Worm (Caenorhabditis elegans) whole organism, L4 larva: ENCODE data around the gene srv-6.

ENCODE experiments used
- F10B5.3 ChIP-seq: sonication (generic microtip); optimal IDR thresholded peaks from 2 replicates; lab custom pipeline; 2016; ENCODE audit warnings: mild to moderate bottlenecking, missing genetic modification characterization, missing compliant biosample characterization
- F37D6.2 ChIP-seq: sonication (generic microtip); optimal IDR thresholded peaks from 2 replicates; lab custom pipeline; 2016; ENCODE audit warnings: mild to moderate bottlenecking, missing genetic modification characterization, missing compliant biosample characterization
- F49E8.2 ChIP-seq: sonication (generic microtip); optimal IDR thresholded peaks from 2 replicates; lab custom pipeline; 2016; ENCODE audit warnings: missing compliant biosample characterization, mild to moderate bottlenecking, missing genetic modification characterization, borderline replicate concordance
- R02D3.7 ChIP-seq: fragments of 150-350 bp; sonication (generic microtip); optimal IDR thresholded peaks from 3 replicates; lab custom pipeline; 2014; ENCODE audit warnings: missing biosample characterization, missing genetic modification characterization
- Y48G9A.11 ChIP-seq: fragments of 200-800 bp; sonication (Bioruptor generic); IDR thresholded peaks from 2 replicates; pipeline ENCODE4 v1.3.6; 2022; ENCODE audit warnings: missing genetic modification reagents, missing genetic modification characterization, missing compliant biosample characterization
- Y5F2A.4 ChIP-seq: fragments of 200-800 bp; sonication (Bioruptor generic); optimal IDR thresholded peaks from 2 replicates; lab custom pipeline; 2018; ENCODE audit warnings: mild to moderate bottlenecking, missing genetic modification characterization, missing compliant biosample characterization
- ZK546.5 ChIP-seq, 2 experiments: sonication (generic microtip); optimal IDR thresholded peaks; 2 replicates each; lab custom pipeline; 2017; ENCODE audit warnings: missing biosample characterization in 2 of 2, missing genetic modification characterization in 2 of 2
- ceh-44 ChIP-seq: fragments of 200-800 bp; sonication (Bioruptor generic); IDR thresholded peaks from 2 replicates; pipeline ENCODE4 v1.3.6; 2022; ENCODE audit warnings: missing genetic modification reagents, missing genetic modification characterization, missing compliant biosample characterization
- ceh-82 ChIP-seq: sonication (generic microtip); optimal IDR thresholded peaks from 2 replicates; lab custom pipeline; 2017; ENCODE audit warnings: missing biosample characterization, missing genetic modification characterization
- ces-1 ChIP-seq: fragments of 150-350 bp; sonication (generic microtip); optimal IDR thresholded peaks from 4 replicates; lab custom pipeline; 2014; ENCODE audit warnings: missing biosample characterization, missing genetic modification reagents, missing genetic modification characterization
- daf-19 ChIP-seq: fragments of 200-800 bp; sonication (Bioruptor generic); conservative IDR thresholded peaks from 2 replicates; pipeline ENCODE4 v1.3.6; 2022; ENCODE audit warnings: missing genetic modification characterization, missing compliant biosample characterization
- dmd-9 ChIP-seq: fragments of 200-800 bp; sonication (Bioruptor generic); IDR thresholded peaks from 2 replicates; pipeline ENCODE4 v1.3.6; 2022; ENCODE audit warnings: missing genetic modification reagents, missing genetic modification characterization, missing compliant biosample characterization
- dve-1 ChIP-seq: sonication (generic microtip); optimal IDR thresholded peaks from 2 replicates; lab custom pipeline; 2017; ENCODE audit warnings: antibody characterized with exemption, mild to moderate bottlenecking, missing genetic modification characterization, missing compliant biosample characterization; ENCODE audit not compliant: insufficient read depth
- fkh-10 ChIP-seq: fragments of 150-350 bp; optimal IDR thresholded peaks from 2 replicates; lab custom pipeline; 2014; ENCODE audit warnings: missing biosample characterization, missing genetic modification reagents, missing genetic modification characterization
- fos-1 ChIP-seq: fragments of 150-350 bp; optimal IDR thresholded peaks from 2 replicates; lab custom pipeline; 2014; ENCODE audit warnings: missing biosample characterization, missing genetic modification characterization
- hif-1 ChIP-seq, 2 experiments: sonication (generic microtip); optimal IDR thresholded peaks; 2 replicates each; lab custom pipeline; 2016 to 2017; ENCODE audit warnings: missing compliant biosample characterization in 2 of 2, missing genetic modification characterization in 2 of 2, missing genetic modification reagents in 2 of 2, missing genotype in 2 of 2, mild to moderate bottlenecking in 1 of 2
- hlh-11 ChIP-seq: fragments of 200-800 bp; sonication (Bioruptor generic); optimal IDR thresholded peaks from 2 replicates; lab custom pipeline; 2018; ENCODE audit warnings: mild to moderate bottlenecking, missing genetic modification characterization, missing compliant biosample characterization
- hmg-1.1 ChIP-seq: fragments of 200-800 bp; sonication (Bioruptor generic); IDR thresholded peaks from 2 replicates; pipeline ENCODE4 v1.3.6; 2022; ENCODE audit warnings: missing genetic modification reagents, missing genetic modification characterization, missing compliant biosample characterization
- jun-1 ChIP-seq: fragments of 150-350 bp; optimal IDR thresholded peaks from 2 replicates; lab custom pipeline; 2014; ENCODE audit warnings: missing biosample characterization, missing genetic modification reagents, missing genetic modification characterization
- lin-15B ChIP-seq: fragments of 150-350 bp; sonication (generic microtip); optimal IDR thresholded peaks from 3 replicates; lab custom pipeline; 2014; ENCODE audit warnings: missing biosample characterization, missing genetic modification characterization
- lin-38 ChIP-seq: fragments of 200-800 bp; sonication (Bioruptor generic); IDR thresholded peaks from 2 replicates; pipeline ENCODE4 v1.3.6; 2022; ENCODE audit warnings: missing genetic modification reagents, missing genetic modification characterization, missing compliant biosample characterization
- lin-39 ChIP-seq: fragments of 150-350 bp; optimal IDR thresholded peaks from 2 replicates; lab custom pipeline; 2014; ENCODE audit warnings: missing biosample characterization, missing genetic modification reagents, missing genetic modification characterization
- lir-3 ChIP-seq: sonication (generic microtip); optimal IDR thresholded peaks from 2 replicates; lab custom pipeline; 2016; ENCODE audit warnings: mild to moderate bottlenecking, missing genetic modification characterization, missing compliant biosample characterization
- lsy-2 ChIP-seq, 2 experiments: fragments of 150-350 bp in 1 of 2; sonication (generic microtip) in 1 of 2; optimal IDR thresholded peaks; 2 replicates each; lab custom pipeline; 2014 to 2017; ENCODE audit warnings: missing biosample characterization in 2 of 2, missing genetic modification characterization in 2 of 2
- mdt-29 ChIP-seq: fragments of 200-800 bp; sonication (Bioruptor generic); IDR thresholded peaks from 2 replicates; pipeline ENCODE4 v1.3.6; 2022; ENCODE audit warnings: missing genetic modification reagents, missing genetic modification characterization, missing compliant biosample characterization
- mep-1 ChIP-seq: fragments of 150-350 bp; sonication (generic microtip); optimal IDR thresholded peaks from 3 replicates; lab custom pipeline; 2014; ENCODE audit warnings: missing biosample characterization, missing genetic modification characterization
- mxl-3 ChIP-seq: fragments of 200-800 bp; sonication (Bioruptor generic); optimal IDR thresholded peaks from 2 replicates; lab custom pipeline; 2018; ENCODE audit warnings: mild to moderate bottlenecking, missing genetic modification characterization, missing compliant biosample characterization
- nhr-10 ChIP-seq: fragments of 150-350 bp; optimal IDR thresholded peaks from 2 replicates; lab custom pipeline; 2014; ENCODE audit warnings: missing biosample characterization, missing genetic modification characterization
- nhr-102 ChIP-seq: sonication (generic microtip); optimal IDR thresholded peaks from 2 replicates; lab custom pipeline; 2016; ENCODE audit warnings: mild to moderate bottlenecking, missing genetic modification characterization, moderate library complexity, missing compliant biosample characterization
- nhr-11 ChIP-seq: fragments of 150-350 bp; optimal IDR thresholded peaks from 2 replicates; lab custom pipeline; 2014; ENCODE audit warnings: missing biosample characterization, missing genetic modification characterization
- nhr-41 ChIP-seq: fragments of 200-800 bp; sonication (Bioruptor generic); IDR thresholded peaks from 2 replicates; pipeline ENCODE4 v1.3.6; 2022; ENCODE audit warnings: missing genetic modification reagents, missing genetic modification characterization, missing compliant biosample characterization
- nhr-6 ChIP-seq: fragments of 150-350 bp; optimal IDR thresholded peaks from 2 replicates; lab custom pipeline; 2014; ENCODE audit warnings: missing biosample characterization, missing genetic modification characterization
- nhr-77 ChIP-seq: fragments of 150-350 bp; optimal IDR thresholded peaks from 2 replicates; lab custom pipeline; 2014; ENCODE audit warnings: missing biosample characterization, missing genetic modification characterization
- pha-4 ChIP-seq, 2 experiments: fragments of 150-350 bp in 1 of 2; fragments of 200-800 bp in 1 of 2; sonication (Bioruptor generic) in 1 of 2; IDR thresholded peaks in 1 of 2; optimal IDR thresholded peaks in 1 of 2; 2 replicates each; pipeline versions ENCODE4 v1.3.6 to Lab custom; 2014 to 2022; ENCODE audit warnings: missing genetic modification characterization in 2 of 2, missing genetic modification reagents in 2 of 2, missing biosample characterization in 1 of 2, missing compliant biosample characterization in 1 of 2
- php-3 ChIP-seq: fragments of 200-800 bp; sonication (Bioruptor generic); IDR thresholded peaks from 2 replicates; pipeline ENCODE4 v1.3.6; 2022; ENCODE audit warnings: missing genetic modification reagents, missing genetic modification characterization, missing compliant biosample characterization
- pqm-1 ChIP-seq: sonication (generic microtip); optimal IDR thresholded peaks from 2 replicates; lab custom pipeline; 2017; ENCODE audit warnings: missing biosample characterization, missing genetic modification characterization
- saeg-2 ChIP-seq: fragments of 200-800 bp; sonication (Bioruptor generic); IDR thresholded peaks from 2 replicates; pipeline ENCODE4 v1.3.6; 2022; ENCODE audit warnings: missing genetic modification reagents, missing genetic modification characterization, missing compliant biosample characterization
- set-16 ChIP-seq: fragments of 200-800 bp; sonication (Bioruptor generic); IDR thresholded peaks from 2 replicates; pipeline ENCODE4 v1.3.6; 2022; ENCODE audit warnings: missing genetic modification reagents, missing genetic modification characterization, missing compliant biosample characterization
- skn-1 ChIP-seq: fragments of 150-350 bp; optimal IDR thresholded peaks from 2 replicates; lab custom pipeline; 2014; ENCODE audit warnings: missing biosample characterization, missing genetic modification characterization
- snpc-1.2 ChIP-seq: fragments of 200-800 bp; sonication (Bioruptor generic); IDR thresholded peaks from 2 replicates; pipeline ENCODE4 v1.3.6; 2022; ENCODE audit warnings: missing genetic modification reagents, missing genetic modification characterization, missing compliant biosample characterization
- snpc-4 ChIP-seq: fragments of 150-350 bp; optimal IDR thresholded peaks from 2 replicates; lab custom pipeline; 2014; ENCODE audit warnings: missing biosample characterization, missing genetic modification characterization
- spr-3 ChIP-seq: fragments of 200-800 bp; sonication (Bioruptor generic); optimal IDR thresholded peaks from 2 replicates; lab custom pipeline; 2018; ENCODE audit warnings: mild to moderate bottlenecking, missing genetic modification characterization, missing compliant biosample characterization
- tag-97 ChIP-seq: fragments of 200-800 bp; sonication (Bioruptor generic); IDR thresholded peaks from 2 replicates; pipeline ENCODE4 v1.3.6; 2022; ENCODE audit warnings: missing genetic modification characterization, missing compliant biosample characterization
- tra-1 ChIP-seq: fragments of 200-800 bp; sonication (Bioruptor generic); IDR thresholded peaks from 2 replicates; pipeline ENCODE4 v1.3.6; 2022; ENCODE audit warnings: missing genetic modification reagents, missing genetic modification characterization, missing compliant biosample characterization
- unc-130 ChIP-seq: sonication (generic microtip); optimal IDR thresholded peaks from 2 replicates; lab custom pipeline; 2016; ENCODE audit warnings: missing genetic modification reagents, missing genetic modification characterization, missing compliant biosample characterization
- unc-62 ChIP-seq, 3 experiments: fragments of 150-350 bp in 1 of 3; sonication (generic microtip); optimal IDR thresholded peaks in 2 of 3; peaks in 1 of 3; 1 replicate in 1 of 3; 2 replicates in 2 of 3; lab custom pipeline; 2014 to 2017; ENCODE audit warnings: missing biosample characterization in 3 of 3, missing genetic modification characterization in 3 of 3, missing genetic modification reagents in 3 of 3, missing genotype in 1 of 3
- vab-7 ChIP-seq: fragments of 200-800 bp; sonication (Bioruptor generic); IDR thresholded peaks from 2 replicates; pipeline ENCODE4 v1.3.6; 2022; ENCODE audit warnings: missing genetic modification reagents, missing genetic modification characterization, missing compliant biosample characterization
- zfp-2 ChIP-seq: sonication (generic microtip); optimal IDR thresholded peaks from 2 replicates; lab custom pipeline; 2016; ENCODE audit warnings: mild to moderate bottlenecking, missing genetic modification characterization, missing compliant biosample characterization
- zip-11 ChIP-seq: fragments of 200-800 bp; sonication (Bioruptor generic); IDR thresholded peaks from 2 replicates; pipeline ENCODE4 v1.3.6; 2022; ENCODE audit warnings: missing genetic modification characterization, missing compliant biosample characterization
- ztf-11 ChIP-seq: fragments of 150-350 bp; optimal IDR thresholded peaks from 2 replicates; lab custom pipeline; 2014; ENCODE audit warnings: missing biosample characterization, missing genetic modification characterization
- ztf-7 ChIP-seq: fragments of 150-350 bp; optimal IDR thresholded peaks from 2 replicates; lab custom pipeline; 2014; ENCODE audit warnings: missing biosample characterization, missing genetic modification characterization

The srv-6 gene

DNA sequence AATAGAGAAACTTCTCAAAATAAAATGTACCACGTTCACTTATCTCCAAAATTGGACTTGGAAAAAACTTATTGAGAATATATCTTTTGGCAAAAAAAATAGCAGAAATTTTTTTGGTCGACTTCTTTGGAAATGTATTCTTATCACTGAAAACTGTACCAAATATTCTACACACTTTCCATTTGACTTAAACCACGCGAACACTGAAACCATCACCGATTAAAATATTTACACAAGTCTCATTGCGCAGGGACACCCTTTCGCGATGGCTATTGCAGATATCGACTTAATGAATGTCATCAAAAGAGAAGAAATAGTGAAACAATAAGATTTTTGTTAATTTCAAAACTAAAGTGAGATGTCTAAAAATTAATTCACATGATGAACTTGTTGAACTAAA lies 48.4 kb upstream of the srv-6 start (continued):
- TF ChIP-seq set-16 (GFP tag; lab: Robert Waterston, UW) (no peak), nhr-41 (GFP tag; lab: Robert Waterston, UW) (no peak), dve-1 (tag; lab: Kevin White, UChicago) (peak; percentile 85), tra-1 (GFP tag; lab: Robert Waterston, UW) (0 out of 2 replicates have a peak, but pooled peaks have one; percentile 18), lin-39 (tag; lab: Kevin White, UChicago) (no peak), skn-1 (no peak), Y48G9A.11 (GFP tag; lab: Robert Waterston, UW) (no peak), ZK546.5 (tag; optimal IDR thresholded peaks at IDR 0.05; lab: Kevin White, UChicago) (no peak), lsy-2 (tag; optimal IDR thresholded peaks at IDR 0.05; lab: Kevin White, UChicago) (peak in 1 of 2 experiments; percentile 68), vab-7 (GFP tag; lab: Robert Waterston, UW) (no peak; the same call in 1 of the 2 replicates), mdt-29 (no peak), F49E8.2 (no peak), dmd-9 (no peak), jun-1 (tag; lab: Kevin White, UChicago) (peak; percentile 54), nhr-77 (tag; lab: Kevin White, UChicago) (peak; percentile 98), mep-1 (no peak), nhr-11 (tag; lab: Kevin White, UChicago) (peak; percentile 77), unc-62 (GFP tag; optimal IDR thresholded peaks at IDR 0.05 in 1 of 2; lab: Kevin White, UChicago) (no peak), unc-62 (tag; optimal IDR thresholded peaks at IDR 0.05; lab: Kevin White, UChicago) (no peak), pqm-1 (tag; lab: Kevin White, UChicago) (peak; percentile 12), nhr-10 (tag; lab: Kevin White, UChicago) (no peak), fos-1 (tag; lab: Kevin White, UChicago) (peak; percentile 79), ces-1 (GFP tag; lab: Kevin White, UChicago) (no peak), zfp-2 (tag; lab: Kevin White, UChicago) (no peak), php-3 (peak; percentile 58; the same call in 1 of the 2 replicates), nhr-102 (peak; percentile 56), daf-19 (GFP tag; lab: Robert Waterston, UW) (no peak), snpc-1.2 (GFP tag; lab: Robert Waterston, UW) (no peak), lin-15B (tag; lab: Kevin White, UChicago) (no peak), ceh-82 (tag; lab: Kevin White, UChicago) (no peak), ztf-11 (tag; lab: Kevin White, UChicago) (no peak), unc-130 (GFP tag; lab: Kevin White, UChicago) (no peak), saeg-2 (GFP tag; lab: Robert Waterston, UW) (peak; percentile 83), lir-3 (tag; lab: Kevin White, UChicago) (no peak), Y5F2A.4 (GFP tag; lab: Kevin White, UChicago) (no peak), lin-38 (GFP tag; lab: Robert Waterston, UW) (no peak; the same call in 1 of the 2 replicates), tag-97 (GFP tag; lab: Robert Waterston, UW) (no peak), ceh-44 (no peak), hmg-1.1 (GFP tag; lab: Robert Waterston, UW) (peak; percentile 76), F37D6.2 (tag; lab: Kevin White, UChicago) (no peak), spr-3 (GFP tag; lab: Kevin White, UChicago) (no peak), snpc-4 (no peak), F10B5.3 (no peak), hlh-11 (tag; lab: Kevin White, UChicago) (no peak), zip-11 (GFP tag; lab: Robert Waterston, UW) (no peak), fkh-10 (GFP tag; lab: Kevin White, UChicago) (no peak), ztf-7 (tag; lab: Kevin White, UChicago) (peak; percentile 53), nhr-6 (tag; lab: Kevin White, UChicago) (no peak), pha-4 (GFP tag; IDR thresholded peaks at IDR 0.05; lab: Robert Waterston, UW) (peak; percentile 64; the same call in 1 of the 2 replicates), pha-4 (tag; optimal IDR thresholded peaks at IDR 0.05; lab: Kevin White, UChicago) (no peak), hif-1 (tag; optimal IDR thresholded peaks at IDR 0.05; lab: Kevin White, UChicago) (no peak), R02D3.7 (tag; lab: Kevin White, UChicago) (no peak), mxl-3 (peak; percentile 21)
